Fruit fly (Drosophila melanogaster) whole organism, prepupa: ENCODE measurements around the gene CG10973.

Experiments used
- Blimp-1 ChIP-seq: fragments of 200-800 bp; sonication (Bioruptor generic); optimal IDR thresholded peaks from 3 replicates; lab custom pipeline; 2017; ENCODE audit warnings: missing biosample characterization, missing genetic modification characterization, mild to moderate bottlenecking, moderate library complexity, missing genetic modification reagents
- CG10631 ChIP-seq: fragments of 200-800 bp; sonication (Bioruptor generic); optimal IDR thresholded peaks from 2 replicates; lab custom pipeline; 2016; ENCODE audit warnings: missing biosample characterization, missing genetic modification characterization
- CG11902 ChIP-seq: fragments of 200-800 bp; sonication (Bioruptor generic); optimal IDR thresholded peaks from 3 replicates; lab custom pipeline; 2016; ENCODE audit warnings: missing biosample characterization, missing genetic modification characterization
- CG15336 ChIP-seq: fragments of 200-800 bp; sonication (Bioruptor generic); IDR thresholded peaks from 2 replicates; pipeline ENCODE4 v1.3.6; 2022; ENCODE audit warnings: missing biosample characterization, missing genetic modification characterization
- CG1621 ChIP-seq: fragments of 200-800 bp; sonication (Bioruptor generic); optimal IDR thresholded peaks from 3 replicates; lab custom pipeline; 2018; ENCODE audit warnings: missing biosample characterization, mild to moderate bottlenecking, missing genetic modification characterization
- CG16779 ChIP-seq: fragments of 200-800 bp; sonication (Bioruptor generic); optimal IDR thresholded peaks from 3 replicates; lab custom pipeline; 2017; ENCODE audit warnings: missing biosample characterization, mild to moderate bottlenecking, missing genetic modification characterization
- CG3919 ChIP-seq: fragments of 200-800 bp; sonication (Bioruptor generic); optimal IDR thresholded peaks from 3 replicates; lab custom pipeline; 2016; ENCODE audit warnings: missing biosample characterization, missing genetic modification characterization
- CG4318 ChIP-seq: fragments of 200-800 bp; sonication (Bioruptor generic); optimal IDR thresholded peaks from 3 replicates; lab custom pipeline; 2017; ENCODE audit warnings: missing biosample characterization, mild to moderate bottlenecking, missing genetic modification characterization
- CG6276 ChIP-seq: fragments of 200-800 bp; sonication (Bioruptor generic); optimal IDR thresholded peaks from 2 replicates; lab custom pipeline; 2017; ENCODE audit warnings: missing biosample characterization, mild to moderate bottlenecking, missing genetic modification characterization
- CG6792 ChIP-seq: fragments of 200-800 bp; sonication (Bioruptor generic); optimal IDR thresholded peaks from 3 replicates; lab custom pipeline; 2016; ENCODE audit warnings: missing biosample characterization, missing genetic modification characterization
- CG6854 ChIP-seq: fragments of 200-800 bp; sonication (Bioruptor generic); optimal IDR thresholded peaks from 2 replicates; lab custom pipeline; 2017; ENCODE audit warnings: missing biosample characterization, mild to moderate bottlenecking, missing genetic modification characterization
- CG8119 ChIP-seq: fragments of 200-800 bp; sonication (Bioruptor generic); IDR thresholded peaks from 3 replicates; pipeline ENCODE4 v1.3.6; 2022; ENCODE audit warnings: missing biosample characterization, missing genetic modification characterization
- CG8319 ChIP-seq: fragments of 200-800 bp; sonication (Bioruptor generic); optimal IDR thresholded peaks from 3 replicates; lab custom pipeline; 2016; ENCODE audit warnings: missing biosample characterization, missing genetic modification characterization
- CG9139 ChIP-seq: fragments of 200-800 bp; sonication (Bioruptor generic); optimal IDR thresholded peaks from 3 replicates; lab custom pipeline; 2017; ENCODE audit warnings: missing biosample characterization, mild to moderate bottlenecking, missing genetic modification characterization
- Eip75B ChIP-seq: fragments of 200-800 bp; sonication (Bioruptor generic); optimal IDR thresholded peaks from 3 replicates; lab custom pipeline; 2016; ENCODE audit warnings: missing biosample characterization, missing genetic modification characterization
- Eip78C ChIP-seq: fragments of 200-800 bp; sonication (Bioruptor generic); peaks from one replicate; lab custom pipeline; 2016; ENCODE audit warnings: missing biosample characterization, missing genetic modification characterization
- Ets21C ChIP-seq: fragments of 200-800 bp; sonication (Bioruptor generic); optimal IDR thresholded peaks from 3 replicates; lab custom pipeline; 2016; ENCODE audit warnings: missing biosample characterization, missing genetic modification characterization
- Ets96B ChIP-seq: fragments of 200-800 bp; optimal IDR thresholded peaks from 2 replicates; lab custom pipeline; 2019; ENCODE audit warnings: missing biosample characterization, mild to moderate bottlenecking, missing genetic modification characterization, moderate library complexity
- Gug ChIP-seq: fragments of 200-800 bp; sonication (Bioruptor generic); IDR thresholded peaks from 2 replicates; pipeline ENCODE4 v1.3.6; 2022; ENCODE audit warnings: missing biosample characterization, missing genetic modification characterization
- Hr38 ChIP-seq: sonication (Bioruptor generic); optimal IDR thresholded peaks from 2 replicates; lab custom pipeline; 2016; ENCODE audit warnings: missing biosample characterization, missing genetic modification characterization
- Hr39 ChIP-seq: fragments of 200-800 bp; sonication (Bioruptor generic); optimal IDR thresholded peaks from 2 replicates; lab custom pipeline; 2016; ENCODE audit warnings: missing biosample characterization, missing genetic modification characterization
- Hr4 ChIP-seq: fragments of 200-800 bp; sonication (Bioruptor generic); optimal IDR thresholded peaks from 3 replicates; lab custom pipeline; 2016; ENCODE audit warnings: missing biosample characterization, missing genetic modification characterization
- Lpt ChIP-seq: fragments of 200-800 bp; sonication (Bioruptor generic); optimal IDR thresholded peaks from 3 replicates; lab custom pipeline; 2016; ENCODE audit warnings: missing biosample characterization, missing genetic modification characterization
- Met ChIP-seq: fragments of 200-800 bp; sonication (Bioruptor generic); optimal IDR thresholded peaks from 3 replicates; lab custom pipeline; 2016; ENCODE audit warnings: missing biosample characterization, missing genetic modification characterization
- Smox ChIP-seq: fragments of 200-800 bp; sonication (Bioruptor generic); optimal IDR thresholded peaks from 3 replicates; lab custom pipeline; 2016; ENCODE audit warnings: missing biosample characterization, missing genetic modification characterization
- Sox15 ChIP-seq: fragments of 200-800 bp; sonication (Bioruptor generic); optimal IDR thresholded peaks from 3 replicates; lab custom pipeline; 2016; ENCODE audit warnings: missing biosample characterization, missing genetic modification characterization
- achi ChIP-seq: fragments of 200-800 bp; sonication (Bioruptor generic); optimal IDR thresholded peaks from 3 replicates; lab custom pipeline; 2016; ENCODE audit warnings: missing biosample characterization, missing genetic modification characterization
- acj6 ChIP-seq: fragments of 200-800 bp; sonication (Bioruptor generic); optimal IDR thresholded peaks from 3 replicates; lab custom pipeline; 2016; ENCODE audit warnings: missing biosample characterization, missing genetic modification characterization
- cyc ChIP-seq: fragments of 200-800 bp; sonication (Bioruptor generic); optimal IDR thresholded peaks from 3 replicates; lab custom pipeline; 2016; ENCODE audit warnings: missing biosample characterization, missing genetic modification characterization
- dsx ChIP-seq: fragments of 200-800 bp; optimal IDR thresholded peaks from 3 replicates; lab custom pipeline; 2019; ENCODE audit warnings: missing biosample characterization, mild to moderate bottlenecking, missing genetic modification characterization, moderate library complexity; ENCODE audit not compliant: poor library complexity, severe bottlenecking
- esn ChIP-seq: fragments of 200-800 bp; sonication (Bioruptor generic); optimal IDR thresholded peaks from 2 replicates; lab custom pipeline; 2016; ENCODE audit warnings: missing biosample characterization, mild to moderate bottlenecking, missing genetic modification characterization, moderate library complexity
- fd59A ChIP-seq: fragments of 200-800 bp; sonication (Bioruptor generic); optimal IDR thresholded peaks from 2 replicates; lab custom pipeline; 2017; ENCODE audit warnings: missing biosample characterization, mild to moderate bottlenecking, missing genetic modification characterization, missing genetic modification reagents
- fd85E ChIP-seq: fragments of 200-800 bp; sonication (Bioruptor generic); optimal IDR thresholded peaks from 3 replicates; lab custom pipeline; 2016; ENCODE audit warnings: missing biosample characterization, missing genetic modification characterization
- fkh ChIP-seq: fragments of 200-800 bp; sonication (Bioruptor generic); optimal IDR thresholded peaks from 3 replicates; lab custom pipeline; 2017; ENCODE audit warnings: missing biosample characterization, mild to moderate bottlenecking, missing genetic modification characterization, moderate library complexity
- pdm3 ChIP-seq: fragments of 200-800 bp; sonication (Bioruptor generic); optimal IDR thresholded peaks from 3 replicates; lab custom pipeline; 2016; ENCODE audit warnings: missing biosample characterization, missing genetic modification characterization
- ss ChIP-seq, 2 experiments: fragments of 200-800 bp; sonication (Bioruptor generic); optimal IDR thresholded peaks; 2 replicates in 1 of 2; 3 replicates in 1 of 2; lab custom pipeline; 2017 to 2018; ENCODE audit warnings: mild to moderate bottlenecking in 2 of 2, missing biosample characterization in 2 of 2, missing genetic modification characterization in 2 of 2, moderate library complexity in 1 of 2
- topi ChIP-seq: fragments of 200-800 bp; sonication (Bioruptor generic); optimal IDR thresholded peaks from 3 replicates; lab custom pipeline; 2016; ENCODE audit warnings: missing biosample characterization, missing genetic modification characterization

Gene CG10973

DNA sequence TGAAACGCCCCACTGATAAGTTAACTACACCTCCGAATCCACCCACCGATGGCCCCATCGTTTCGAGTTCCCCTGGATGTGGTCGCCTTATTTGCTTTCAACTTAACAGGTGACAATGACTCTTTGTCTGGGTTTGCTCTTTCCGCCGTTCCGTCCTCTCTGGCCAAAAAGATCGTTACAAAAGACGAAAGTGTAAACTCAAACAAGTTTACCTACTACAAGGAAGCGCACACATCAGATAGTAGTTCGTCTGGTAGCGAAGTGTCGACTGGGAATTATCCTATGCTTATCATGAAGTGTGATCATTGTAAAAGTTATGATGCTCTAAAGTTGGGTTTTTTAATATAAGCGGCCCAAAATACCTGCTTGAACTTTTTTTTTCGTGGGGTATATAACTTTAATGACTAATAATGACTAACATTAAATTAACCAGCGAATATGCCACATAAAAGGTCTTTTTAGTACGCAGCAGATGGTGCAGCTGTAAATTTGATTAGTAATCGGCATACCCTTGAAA is 44.3 kb upstream of the CG10973 start (continued):
- TF ChIP-seq fd59A (GFP tag; lab: Kevin White, UChicago) (no peak), esn (GFP tag; lab: Kevin White, UChicago) (peak; percentile 34), Gug (GFP tag; lab: Robert Waterston, UW) (no peak), CG9139 (GFP tag; lab: Kevin White, UChicago) (peak; percentile 40), Eip75B (GFP tag; lab: Kevin White, UChicago) (peak; percentile 14), Ets21C (GFP tag; lab: Kevin White, UChicago) (no peak), CG16779 (tag; lab: Kevin White, UChicago) (peak; percentile 33), CG6792 (GFP tag; lab: Kevin White, UChicago) (peak; percentile 9), Hr4 (peak; percentile 65), acj6 (GFP tag; lab: Kevin White, UChicago) (peak; percentile 58), CG8119 (peak; percentile 57; the same call in 1 of the 3 replicates), CG6276 (GFP tag; lab: Kevin White, UChicago) (peak; percentile 20), achi (peak; percentile 28), Ets96B (tag; lab: Kevin White, UChicago) (peak; percentile 26), cyc (GFP tag; lab: Kevin White, UChicago) (no peak), Eip78C (peak; percentile 82), Sox15 (GFP tag; lab: Kevin White, UChicago) (no peak), topi (GFP tag; lab: Kevin White, UChicago) (peak; percentile 15), CG8319 (GFP tag; lab: Kevin White, UChicago) (no peak), Lpt (GFP tag; lab: Kevin White, UChicago) (peak; percentile 43), fkh (GFP tag; lab: Kevin White, UChicago) (peak; percentile 79), Hr39 (GFP tag; lab: Kevin White, UChicago) (peak; percentile 45), ss (GFP tag; optimal IDR thresholded peaks at IDR 0.05; lab: Kevin White, UChicago) (peak; percentile 23 to 45), CG3919 (GFP tag; lab: Kevin White, UChicago) (peak; percentile 31), Smox (GFP tag; lab: Kevin White, UChicago) (no peak), CG6854 (GFP tag; lab: Kevin White, UChicago) (no peak), CG4318 (GFP tag; lab: Kevin White, UChicago) (peak; percentile 27), CG10631 (peak; percentile 42), CG11902 (no peak), dsx (GFP tag; lab: Kevin White, UChicago) (peak; percentile 11), Met (GFP tag; lab: Kevin White, UChicago) (no peak), Hr38 (GFP tag; lab: Kevin White, UChicago) (no peak), CG15336 (GFP tag; lab: Robert Waterston, UW) (peak; percentile 55; the same call in 1 of the 2 replicates), fd85E (no peak), Blimp-1 (GFP tag; lab: Kevin White, UChicago) (peak; percentile 11)
- TF ChIP-seq, all 60 proteins: peak for 41

DNA sequence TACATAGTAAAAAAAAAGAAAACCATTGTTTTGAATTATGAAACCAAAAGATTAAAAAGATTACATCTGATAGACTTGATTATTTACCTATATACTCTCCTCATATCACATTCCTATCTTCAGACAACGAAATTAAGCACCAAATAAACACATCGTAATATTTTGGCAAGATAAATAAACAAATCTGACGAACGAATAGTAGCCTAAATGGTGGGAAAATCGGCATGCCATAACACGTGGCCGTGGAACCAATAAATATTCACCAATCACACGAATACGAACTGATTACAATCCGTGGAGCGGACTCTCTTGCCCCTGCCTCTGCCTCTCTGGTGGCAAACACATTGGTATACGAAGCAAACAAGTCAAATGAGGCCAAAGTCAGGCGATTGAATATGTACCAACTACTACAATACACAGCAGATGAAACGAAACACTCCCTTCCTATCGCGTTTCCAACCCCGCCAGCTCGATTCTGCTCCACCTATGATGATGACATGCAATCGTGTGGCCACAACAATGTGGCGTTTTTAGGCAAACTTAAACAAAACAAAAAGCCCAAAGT is 41.6 kb upstream of the CG10973 start:
- TF ChIP-seq pdm3 (GFP tag; lab: Kevin White, UChicago), result no peak
- no peak for TF ChIP-seq CG1621 (tag; lab: Kevin White, UChicago)
- TF ChIP-seq fkh (GFP tag; lab: Kevin White, UChicago), result peak; percentile 67
- no peak for TF ChIP-seq CG15336 (GFP tag; lab: Robert Waterston, UW)
- TF ChIP-seq CG8319 (GFP tag; lab: Kevin White, UChicago), result no peak
- TF ChIP-seq Gug (GFP tag; lab: Robert Waterston, UW), result no peak
- no peak for TF ChIP-seq Blimp-1 (GFP tag; lab: Kevin White, UChicago)
- TF ChIP-seq Lpt (GFP tag; lab: Kevin White, UChicago), result no peak

DNA sequence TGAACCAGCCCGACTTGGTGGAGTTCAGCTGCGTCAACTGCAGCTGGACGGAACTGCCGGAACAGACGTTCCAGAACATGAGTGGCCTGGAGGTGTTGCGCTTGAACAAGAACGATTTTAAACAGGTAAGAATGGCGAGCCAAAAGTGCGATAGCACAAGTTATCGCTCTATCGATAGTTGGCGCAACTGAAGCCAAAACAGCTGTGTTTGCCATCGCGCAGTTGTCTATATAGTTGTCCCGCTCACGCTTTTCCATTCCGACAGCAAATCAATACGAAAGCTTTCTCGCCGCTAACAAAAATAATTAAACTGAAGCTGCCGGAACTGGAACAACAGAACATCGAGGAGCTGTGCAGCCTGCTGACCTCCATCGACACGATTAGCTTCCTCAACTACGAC is 40.0 kb upstream of the CG10973 start:
- TF ChIP-seq Eip75B (GFP tag; lab: Kevin White, UChicago), result no peak
- TF ChIP-seq fkh (GFP tag; lab: Kevin White, UChicago), result peak; percentile 90
- TF ChIP-seq CG1621 (tag; lab: Kevin White, UChicago), result peak; percentile 10
- TF ChIP-seq Eip78C, result peak; percentile 36
